Fruit fly (Drosophila melanogaster) whole organism, pupa: ENCODE data around the gene CG15429.

ENCODE experiments used
- CG17806 ChIP-seq: fragments of 200-800 bp; sonication (Bioruptor generic); optimal IDR thresholded peaks from 2 replicates; lab custom pipeline; 2018; ENCODE audit warnings: missing biosample characterization, mild to moderate bottlenecking, missing genetic modification characterization, moderate library complexity
- CG4496 ChIP-seq: fragments of 200-800 bp; sonication (Bioruptor generic); IDR thresholded peaks from 3 replicates; pipeline ENCODE4 v1.3.6; 2022; ENCODE audit warnings: missing biosample characterization, missing genetic modification characterization
- CG8301 ChIP-seq: fragments of 200-800 bp; sonication (Bioruptor generic); optimal IDR thresholded peaks from 2 replicates; lab custom pipeline; 2018; ENCODE audit warnings: missing biosample characterization, mild to moderate bottlenecking, missing genetic modification characterization
- EcR ChIP-seq: fragments of 200-800 bp; sonication (Bioruptor generic); optimal IDR thresholded peaks from 3 replicates; lab custom pipeline; 2019; ENCODE audit warnings: missing biosample characterization, missing genetic modification characterization, mild to moderate bottlenecking, moderate library complexity, missing genetic modification reagents
- Ets98B ChIP-seq: fragments of 200-800 bp; sonication (Bioruptor generic); IDR thresholded peaks from 2 replicates; pipeline ENCODE4 v1.3.6; 2022; ENCODE audit warnings: missing biosample characterization, missing genetic modification characterization
- Pif1B ChIP-seq: fragments of 200-800 bp; sonication (Bioruptor generic); optimal IDR thresholded peaks from 3 replicates; lab custom pipeline; 2016; ENCODE audit warnings: missing biosample characterization, missing genetic modification characterization
- Snoo ChIP-seq: fragments of 200-800 bp; sonication (Bioruptor generic); optimal IDR thresholded peaks from 3 replicates; lab custom pipeline; 2017; ENCODE audit warnings: missing biosample characterization, mild to moderate bottlenecking, missing genetic modification characterization, inconsistent platforms

dm6 chr2L:4368553-4369268 is 15.9 kb downstream of the CG15429 start:
- TF ChIP-seq CG4496 (GFP tag; lab: Robert Waterston, UW) (no peak), Snoo (tag; lab: Kevin White, UChicago) (no peak), Ets98B (GFP tag; lab: Robert Waterston, UW) (no peak), CG17806 (no peak), CG8301 (no peak), Pif1B (GFP tag; lab: Kevin White, UChicago) (no peak), EcR (GFP tag; lab: Kevin White, UChicago) (no peak)
